Fruit fly (Drosophila melanogaster) whole organism, prepupa: ENCODE data around the gene CG5235.
A peak's percentile ranks its signal among the peaks of the same experiment; 100 is the strongest.

Experiments
- CG10631 ChIP-seq: fragments of 200-800 bp; sonication (Bioruptor generic); optimal IDR thresholded peaks from 2 replicates; lab custom pipeline; 2016; ENCODE audit warnings: missing biosample characterization, missing genetic modification characterization
- CG10669 ChIP-seq: fragments of 200-800 bp; sonication (Bioruptor generic); optimal IDR thresholded peaks from 3 replicates; lab custom pipeline; 2018; ENCODE audit warnings: missing biosample characterization, mild to moderate bottlenecking, missing genetic modification characterization, moderate library complexity
- CG11294 ChIP-seq: fragments of 200-800 bp; sonication (Bioruptor generic); IDR thresholded peaks from 2 replicates; pipeline ENCODE4 v1.3.6; 2022; ENCODE audit warnings: missing biosample characterization, missing genetic modification characterization
- CG11762 ChIP-seq: fragments of 200-800 bp; sonication (Bioruptor generic); optimal IDR thresholded peaks from 3 replicates; lab custom pipeline; 2016; ENCODE audit warnings: missing biosample characterization, missing genetic modification characterization; ENCODE audit not compliant: insufficient read depth
- CG16779 ChIP-seq: fragments of 200-800 bp; sonication (Bioruptor generic); optimal IDR thresholded peaks from 3 replicates; lab custom pipeline; 2017; ENCODE audit warnings: missing biosample characterization, mild to moderate bottlenecking, missing genetic modification characterization
- CG3032 ChIP-seq: fragments of 200-800 bp; optimal IDR thresholded peaks from 2 replicates; lab custom pipeline; 2019; ENCODE audit warnings: missing biosample characterization, mild to moderate bottlenecking, missing genetic modification characterization, moderate library complexity
- CG31627 ChIP-seq: fragments of 200-800 bp; sonication (Bioruptor generic); optimal IDR thresholded peaks from 3 replicates; lab custom pipeline; 2016; ENCODE audit warnings: missing biosample characterization, missing genetic modification characterization
- CG32006 ChIP-seq: fragments of 200-800 bp; sonication (Bioruptor generic); optimal IDR thresholded peaks from 3 replicates; lab custom pipeline; 2017; ENCODE audit warnings: missing biosample characterization, mild to moderate bottlenecking, missing genetic modification characterization
- CG3919 ChIP-seq: fragments of 200-800 bp; sonication (Bioruptor generic); optimal IDR thresholded peaks from 3 replicates; lab custom pipeline; 2016; ENCODE audit warnings: missing biosample characterization, missing genetic modification characterization
- CG6163 ChIP-seq: fragments of 200-800 bp; sonication (Bioruptor generic); IDR thresholded peaks from 3 replicates; pipeline ENCODE4 v1.3.6; 2022; ENCODE audit warnings: missing biosample characterization, missing genetic modification characterization
- CG6276 ChIP-seq: fragments of 200-800 bp; sonication (Bioruptor generic); optimal IDR thresholded peaks from 2 replicates; lab custom pipeline; 2017; ENCODE audit warnings: missing biosample characterization, mild to moderate bottlenecking, missing genetic modification characterization
- CG6792 ChIP-seq: fragments of 200-800 bp; sonication (Bioruptor generic); optimal IDR thresholded peaks from 3 replicates; lab custom pipeline; 2016; ENCODE audit warnings: missing biosample characterization, missing genetic modification characterization
- CG8119 ChIP-seq: fragments of 200-800 bp; sonication (Bioruptor generic); IDR thresholded peaks from 3 replicates; pipeline ENCODE4 v1.3.6; 2022; ENCODE audit warnings: missing biosample characterization, missing genetic modification characterization
- CG8319 ChIP-seq: fragments of 200-800 bp; sonication (Bioruptor generic); optimal IDR thresholded peaks from 3 replicates; lab custom pipeline; 2016; ENCODE audit warnings: missing biosample characterization, missing genetic modification characterization
- CG8632 ChIP-seq: fragments of 200-800 bp; sonication (Bioruptor generic); optimal IDR thresholded peaks from 3 replicates; lab custom pipeline; 2016; ENCODE audit warnings: missing biosample characterization, missing genetic modification characterization
- CG9139 ChIP-seq: fragments of 200-800 bp; sonication (Bioruptor generic); optimal IDR thresholded peaks from 3 replicates; lab custom pipeline; 2017; ENCODE audit warnings: missing biosample characterization, mild to moderate bottlenecking, missing genetic modification characterization
- Eip78C ChIP-seq: fragments of 200-800 bp; sonication (Bioruptor generic); peaks from one replicate; lab custom pipeline; 2016; ENCODE audit warnings: missing biosample characterization, missing genetic modification characterization
- Eip93F ChIP-seq: fragments of 200-800 bp; sonication (Bioruptor generic); optimal IDR thresholded peaks from 2 replicates; lab custom pipeline; 2016; ENCODE audit warnings: missing biosample characterization, mild to moderate bottlenecking, missing genetic modification characterization
- Ets21C ChIP-seq: fragments of 200-800 bp; sonication (Bioruptor generic); optimal IDR thresholded peaks from 3 replicates; lab custom pipeline; 2016; ENCODE audit warnings: missing biosample characterization, missing genetic modification characterization
- Ets96B ChIP-seq: fragments of 200-800 bp; optimal IDR thresholded peaks from 2 replicates; lab custom pipeline; 2019; ENCODE audit warnings: missing biosample characterization, mild to moderate bottlenecking, missing genetic modification characterization, moderate library complexity
- Gug ChIP-seq: fragments of 200-800 bp; sonication (Bioruptor generic); IDR thresholded peaks from 2 replicates; pipeline ENCODE4 v1.3.6; 2022; ENCODE audit warnings: missing biosample characterization, missing genetic modification characterization
- Hr38 ChIP-seq: sonication (Bioruptor generic); optimal IDR thresholded peaks from 2 replicates; lab custom pipeline; 2016; ENCODE audit warnings: missing biosample characterization, missing genetic modification characterization
- Met ChIP-seq: fragments of 200-800 bp; sonication (Bioruptor generic); optimal IDR thresholded peaks from 3 replicates; lab custom pipeline; 2016; ENCODE audit warnings: missing biosample characterization, missing genetic modification characterization
- OdsH ChIP-seq: fragments of 200-800 bp; sonication (Bioruptor generic); optimal IDR thresholded peaks from 3 replicates; lab custom pipeline; 2016; ENCODE audit warnings: missing biosample characterization, missing genetic modification characterization
- Sox102F ChIP-seq: fragments of 200-800 bp; sonication (Bioruptor generic); optimal IDR thresholded peaks from 2 replicates; lab custom pipeline; 2016; ENCODE audit warnings: missing biosample characterization, mild to moderate bottlenecking, missing genetic modification characterization
- Sox14 ChIP-seq: fragments of 200-800 bp; sonication (Bioruptor generic); optimal IDR thresholded peaks from 3 replicates; lab custom pipeline; 2016; ENCODE audit warnings: missing biosample characterization, missing genetic modification characterization
- achi ChIP-seq: fragments of 200-800 bp; sonication (Bioruptor generic); optimal IDR thresholded peaks from 3 replicates; lab custom pipeline; 2016; ENCODE audit warnings: missing biosample characterization, missing genetic modification characterization
- acj6 ChIP-seq: fragments of 200-800 bp; sonication (Bioruptor generic); optimal IDR thresholded peaks from 3 replicates; lab custom pipeline; 2016; ENCODE audit warnings: missing biosample characterization, missing genetic modification characterization
- dac ChIP-seq: fragments of 200-800 bp; sonication (Bioruptor generic); optimal IDR thresholded peaks from 2 replicates; lab custom pipeline; 2017; ENCODE audit warnings: missing biosample characterization, mild to moderate bottlenecking, missing genetic modification characterization
- dsx ChIP-seq: fragments of 200-800 bp; optimal IDR thresholded peaks from 3 replicates; lab custom pipeline; 2019; ENCODE audit warnings: missing biosample characterization, mild to moderate bottlenecking, missing genetic modification characterization, moderate library complexity; ENCODE audit not compliant: poor library complexity, severe bottlenecking
- eg ChIP-seq: fragments of 200-800 bp; sonication (Bioruptor generic); IDR thresholded peaks from 3 replicates; pipeline ENCODE4 v1.3.6; 2022; ENCODE audit warnings: missing biosample characterization, missing genetic modification characterization
- esn ChIP-seq: fragments of 200-800 bp; sonication (Bioruptor generic); optimal IDR thresholded peaks from 2 replicates; lab custom pipeline; 2016; ENCODE audit warnings: missing biosample characterization, mild to moderate bottlenecking, missing genetic modification characterization, moderate library complexity
- fd85E ChIP-seq: fragments of 200-800 bp; sonication (Bioruptor generic); optimal IDR thresholded peaks from 3 replicates; lab custom pipeline; 2016; ENCODE audit warnings: missing biosample characterization, missing genetic modification characterization
- fkh ChIP-seq: fragments of 200-800 bp; sonication (Bioruptor generic); optimal IDR thresholded peaks from 3 replicates; lab custom pipeline; 2017; ENCODE audit warnings: missing biosample characterization, mild to moderate bottlenecking, missing genetic modification characterization, moderate library complexity
- pdm3 ChIP-seq: fragments of 200-800 bp; sonication (Bioruptor generic); optimal IDR thresholded peaks from 3 replicates; lab custom pipeline; 2016; ENCODE audit warnings: missing biosample characterization, missing genetic modification characterization
- salr ChIP-seq, 2 experiments: fragments of 200-800 bp; sonication (Bioruptor generic); optimal IDR thresholded peaks; 3 replicates each; lab custom pipeline; 2016 to 2018; ENCODE audit warnings: missing biosample characterization in 2 of 2, missing genetic modification characterization in 2 of 2, mild to moderate bottlenecking in 1 of 2
- spab ChIP-seq: fragments of 200-800 bp; sonication (Bioruptor generic); optimal IDR thresholded peaks from 2 replicates; lab custom pipeline; 2017; ENCODE audit warnings: missing biosample characterization, mild to moderate bottlenecking, missing genetic modification characterization, missing genetic modification reagents
- ss ChIP-seq, 2 experiments: fragments of 200-800 bp; sonication (Bioruptor generic); optimal IDR thresholded peaks; 2 replicates in 1 of 2; 3 replicates in 1 of 2; lab custom pipeline; 2017 to 2018; ENCODE audit warnings: mild to moderate bottlenecking in 2 of 2, missing biosample characterization in 2 of 2, missing genetic modification characterization in 2 of 2, moderate library complexity in 1 of 2
- svp ChIP-seq: fragments of 200-800 bp; sonication (Bioruptor generic); peaks from one replicate; lab custom pipeline; 2016; ENCODE audit warnings: missing biosample characterization, missing genetic modification characterization
- topi ChIP-seq: fragments of 200-800 bp; sonication (Bioruptor generic); optimal IDR thresholded peaks from 3 replicates; lab custom pipeline; 2016; ENCODE audit warnings: missing biosample characterization, missing genetic modification characterization

The CG5235 gene

dm6 chr3L:16113607-16114337 lies 23.6 kb upstream of the CG5235 start (continued):
- TF ChIP-seq CG6276 (GFP tag; lab: Kevin White, UChicago), result no peak
- TF ChIP-seq CG9139 (GFP tag; lab: Kevin White, UChicago), result no peak
- peak; percentile 82 for TF ChIP-seq Ets96B (tag; lab: Kevin White, UChicago)
- TF ChIP-seq Hr38 (GFP tag; lab: Kevin White, UChicago), result no peak
- peak; percentile 97 for TF ChIP-seq Eip78C
- peak; percentile 91 for TF ChIP-seq topi
- no peak for TF ChIP-seq OdsH (GFP tag; lab: Kevin White, UChicago)
- TF ChIP-seq fkh, result no peak
- TF ChIP-seq dac (GFP tag; lab: Kevin White, UChicago), result no peak
- TF ChIP-seq Met (GFP tag; lab: Kevin White, UChicago), result no peak
- TF ChIP-seq pdm3, result no peak
- no peak for TF ChIP-seq CG10669
- no peak for TF ChIP-seq ss (GFP tag; optimal IDR thresholded peaks at IDR 0.05; lab: Kevin White, UChicago)
- peak; percentile 62; the same call in 1 of the 2 replicates for TF ChIP-seq CG11294 (GFP tag; lab: Robert Waterston, UW)
- TF ChIP-seq Sox102F (GFP tag; lab: Kevin White, UChicago), result peak; percentile 83
- no peak for TF ChIP-seq fd85E (GFP tag; lab: Kevin White, UChicago)
- TF ChIP-seq achi, result no peak
- peak; percentile 86 for TF ChIP-seq CG3919 (GFP tag; lab: Kevin White, UChicago)
- TF ChIP-seq Sox14 (GFP tag; lab: Kevin White, UChicago), result peak; percentile 92
- TF ChIP-seq CG6792 (GFP tag; lab: Kevin White, UChicago), result peak; percentile 84
- no peak for TF ChIP-seq CG11762 (GFP tag; lab: Kevin White, UChicago)
- TF ChIP-seq dsx, result peak; percentile 73
- no peak for TF ChIP-seq CG10631 (GFP tag; lab: Kevin White, UChicago)

dm6 chr3L:16113003-16113606 lies 22.9 kb upstream of the CG5235 start, which contains the start of gene Taf4:
TSS of gene Taf4 (plus strand) at chr3L:16113212.
- TF ChIP-seq CG16779 (tag; lab: Kevin White, UChicago), result no peak
- TF ChIP-seq OdsH (GFP tag; lab: Kevin White, UChicago), result no peak
- TF ChIP-seq CG8119, result peak; percentile 89; the same call in 1 of the 3 replicates
- no peak for TF ChIP-seq Ets96B (tag; lab: Kevin White, UChicago)

dm6 chr3L:16112069-16112820 lies 22.1 kb upstream of the CG5235 start, which contains the start of gene Zn72D:
TSS of gene Zn72D (minus strand) at chr3L:16112626.
- no peak for TF ChIP-seq svp (GFP tag; lab: Kevin White, UChicago)
- peak; percentile 66 for TF ChIP-seq Eip78C
- TF ChIP-seq Eip93F (GFP tag; lab: Kevin White, UChicago), result no peak

- no peak for TF ChIP-seq CG6276 (GFP tag; lab: Kevin White, UChicago)
- TF ChIP-seq esn (GFP tag; lab: Kevin White, UChicago), result peak; percentile 93
- TF ChIP-seq CG11294 (GFP tag; lab: Robert Waterston, UW), result peak; percentile 64
- TF ChIP-seq Ets96B (tag; lab: Kevin White, UChicago), result peak; percentile 79
- peak; percentile 97 for TF ChIP-seq Sox14 (GFP tag; lab: Kevin White, UChicago)
- TF ChIP-seq eg (GFP tag; lab: Robert Waterston, UW), result peak; percentile 87
- peak; percentile 76 for TF ChIP-seq CG3032 (tag; lab: Kevin White, UChicago)
- peak; percentile 91 for TF ChIP-seq CG6163 (GFP tag; lab: Robert Waterston, UW)
- peak; percentile 30 for TF ChIP-seq Eip93F (GFP tag; lab: Kevin White, UChicago)
- peak; percentile 92 for TF ChIP-seq CG31627 (GFP tag; lab: Kevin White, UChicago)
- TF ChIP-seq OdsH (GFP tag; lab: Kevin White, UChicago), result no peak
- peak in 1 of 2 experiments; percentile 62 for TF ChIP-seq salr (GFP tag; optimal IDR thresholded peaks at IDR 0.05; lab: Kevin White, UChicago)
- peak; percentile 87 for TF ChIP-seq CG10631 (GFP tag; lab: Kevin White, UChicago)
- peak; percentile 70 for TF ChIP-seq Gug (GFP tag; lab: Robert Waterston, UW)
- no peak for TF ChIP-seq CG3919 (GFP tag; lab: Kevin White, UChicago)
- TF ChIP-seq CG8632 (GFP tag; lab: Kevin White, UChicago), result peak; percentile 75
- peak; percentile 84 for TF ChIP-seq CG11762 (GFP tag; lab: Kevin White, UChicago)
- TF ChIP-seq CG8319, result peak; percentile 83
- TF ChIP-seq Ets21C (GFP tag; lab: Kevin White, UChicago), result peak; percentile 88
- peak; percentile 91 for TF ChIP-seq acj6 (GFP tag; lab: Kevin White, UChicago)
- TF ChIP-seq CG10669, result no peak
- peak; percentile 85 for TF ChIP-seq CG6792 (GFP tag; lab: Kevin White, UChicago)
- no peak for TF ChIP-seq CG32006 (GFP tag; lab: Kevin White, UChicago)
- peak; percentile 77 for TF ChIP-seq Hr38 (GFP tag; lab: Kevin White, UChicago)
- no peak for TF ChIP-seq spab
Measured at dm6 chr3L:16105528-16105927, 15.3 kb upstream of the CG5235 start, which contains the start of the genes IntS9 and CG43295. TSS of gene IntS9 (minus strand) at chr3L:16105627. TSS of gene CG43295 (plus strand) at chr3L:16105852.
